Worm (Caenorhabditis elegans) whole organism, L1 larva: ENCODE measurements around the gene pqn-65.

Experiments
- C16A3.4 ChIP-seq: fragments of 150-350 bp; optimal IDR thresholded peaks from 2 replicates; lab custom pipeline; 2014; ENCODE audit warnings: missing biosample characterization, missing genetic modification characterization
- fkh-10 ChIP-seq: sonication (generic microtip); optimal IDR thresholded peaks from 2 replicates; lab custom pipeline; 2017; ENCODE audit warnings: missing biosample characterization, missing genetic modification reagents, missing genetic modification characterization
- mep-1 ChIP-seq: fragments of 150-350 bp; optimal IDR thresholded peaks from 2 replicates; lab custom pipeline; 2014; ENCODE audit warnings: missing biosample characterization, missing genetic modification characterization

- TF ChIP-seq C16A3.4 (tag; lab: Kevin White, UChicago) (no peak), mep-1 (tag; lab: Kevin White, UChicago) (no peak), fkh-10 (no peak)
Measured at ce11 chrX:4599526-4599925, 19.9 kb downstream of the pqn-65 start.
